Fruit fly (Drosophila melanogaster): ENCODE measurements around the gene CG11656.

Gene CG11656

DNA sequence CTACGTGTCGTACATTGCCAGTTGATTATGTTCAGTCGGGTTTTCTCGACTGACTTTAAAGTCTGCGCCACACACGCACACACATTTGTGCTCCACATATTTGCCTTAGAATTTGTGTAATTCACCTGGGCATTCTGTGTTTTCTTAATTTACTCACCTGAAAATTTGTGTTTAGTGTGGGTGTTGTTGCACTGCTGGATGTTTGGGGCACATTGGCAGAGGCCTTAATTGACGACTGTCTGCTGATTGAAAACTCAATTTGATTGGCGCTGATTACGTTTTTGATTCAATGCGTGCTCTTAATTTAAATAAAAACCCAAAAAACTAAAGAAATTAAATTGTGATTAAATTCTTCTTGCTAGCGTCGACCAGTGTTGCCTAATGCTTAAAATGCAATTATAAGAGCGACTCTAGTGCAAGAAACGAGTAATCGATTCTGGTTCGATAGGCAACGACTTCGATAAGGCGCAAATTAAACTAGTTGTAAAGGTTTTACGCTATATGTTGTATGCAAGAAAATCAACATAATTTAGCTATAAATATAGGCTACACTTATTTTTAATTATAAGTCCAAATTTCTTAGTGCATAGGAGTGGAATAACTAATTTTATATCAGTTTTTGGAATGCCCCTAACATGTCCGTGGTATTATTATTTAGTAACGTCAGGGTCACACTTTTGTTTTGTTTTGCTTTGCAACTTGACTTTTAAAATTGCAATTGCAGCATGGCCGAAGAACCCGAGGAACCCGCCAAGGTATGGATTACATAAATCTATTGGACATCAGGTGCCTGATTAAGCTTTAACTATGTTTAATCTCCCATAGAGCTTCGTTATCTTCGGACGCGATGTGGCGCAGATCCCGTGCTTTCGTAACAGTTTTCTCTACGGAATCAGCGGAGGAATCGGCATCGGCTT lies 20.8 kb downstream of the CG11656 start, which contains the start of the genes CG46281 and CG46280 (continued):
- TF ChIP-seq esg (GFP tag; conservative IDR thresholded peaks at IDR 0.05) (no peak), Taf1 (GFP tag; IDR thresholded peaks at IDR 0.05) (no peak), Poxn (GFP tag; IDR thresholded peaks at IDR 0.05) (no peak), CG6765 (GFP tag; optimal IDR thresholded peaks at IDR 0.05) (no peak), Hr51 (GFP tag; optimal IDR thresholded peaks at IDR 0.05) (peak in 1 of 2 experiments; percentile 11), fru (optimal IDR thresholded peaks at IDR 0.05) (no peak), Asciz (GFP tag; optimal IDR thresholded peaks at IDR 0.05) (no peak), CG12659 (GFP tag; optimal IDR thresholded peaks at IDR 0.05) (peak; percentile 70), CG10462 (GFP tag; optimal IDR thresholded peaks at IDR 0.05) (no peak), ab (GFP tag; optimal IDR thresholded peaks at IDR 0.05) (no peak), lmd (GFP tag; IDR thresholded peaks at IDR 0.05) (no peak), Dip2 (GFP tag; IDR thresholded peaks at IDR 0.05) (no peak), CG14667 (GFP tag; IDR thresholded peaks at IDR 0.05) (no peak), CG3065 (GFP tag; optimal IDR thresholded peaks at IDR 0.05) (no peak), CG17186 (GFP tag; optimal IDR thresholded peaks at IDR 0.05) (no peak), Atf-2 (GFP tag; optimal IDR thresholded peaks at IDR 0.05) (no peak), Hr78 (GFP tag; optimal IDR thresholded peaks at IDR 0.05) (no peak), CG2889 (GFP tag; IDR thresholded peaks at IDR 0.05) (no peak), Oaz (GFP tag; IDR thresholded peaks at IDR 0.05) (no peak), Myb (GFP tag; optimal IDR thresholded peaks at IDR 0.05) (peak; percentile 20), insv (GFP tag; optimal IDR thresholded peaks at IDR 0.05) (peak in 1 of 2 experiments; percentile 12), Six4 (GFP tag; optimal IDR thresholded peaks at IDR 0.05) (no peak), CG2116 (GFP tag; optimal IDR thresholded peaks at IDR 0.05) (peak; percentile 95), twi (tag; optimal IDR thresholded peaks at IDR 0.05) (no peak), CG6683 (GFP tag; optimal IDR thresholded peaks at IDR 0.05) (no peak), h (optimal IDR thresholded peaks at IDR 0.05) (no peak), CG10366 (GFP tag; IDR thresholded peaks at IDR 0.05) (no peak), Hand (GFP tag; optimal IDR thresholded peaks at IDR 0.05) (peak; percentile 23), bsh (GFP tag; optimal IDR thresholded peaks at IDR 0.05) (no peak), CG7556 (GFP tag; optimal IDR thresholded peaks at IDR 0.05) (no peak), zf30C (GFP tag; optimal IDR thresholded peaks at IDR 0.05) (no peak), crp (GFP tag; optimal IDR thresholded peaks at IDR 0.05) (no peak), unc-4 (GFP tag; IDR thresholded peaks at IDR 0.05; ENCODE audit: partially characterized antibody) (peak; percentile 64), hth (optimal IDR thresholded peaks at IDR 0.05) (no peak), gfzf (GFP tag; optimal IDR thresholded peaks at IDR 0.05) (peak; percentile 78), Sin3A (optimal IDR thresholded peaks at IDR 0.05) (peak; percentile 66), CG7357 (GFP tag; IDR thresholded peaks at IDR 0.05) (no peak), dpn (GFP tag; optimal IDR thresholded peaks at IDR 0.05) (peak; percentile 28 to 51), Sry-δ (GFP tag; optimal IDR thresholded peaks at IDR 0.05) (peak; percentile 74), vvl (GFP tag; IDR thresholded peaks at IDR 0.05) (0 out of 2 replicates have a peak, but pooled peaks have one; percentile 18), bab2 (GFP tag; optimal IDR thresholded peaks at IDR 0.05) (peak; percentile 2), crol (GFP tag; IDR thresholded peaks at IDR 0.05) (no peak), jigr1 (GFP tag; IDR thresholded peaks at IDR 0.05) (no peak), Nf-YB (GFP tag; optimal IDR thresholded peaks at IDR 0.05) (no peak), Abd-B (GFP tag; optimal IDR thresholded peaks at IDR 0.05) (no peak), CG16863 (GFP tag; optimal IDR thresholded peaks at IDR 0.05) (peak; percentile 22), MBD-R2 (GFP tag; IDR thresholded peaks at IDR 0.05) (peak; percentile 66), CG34376 (GFP tag; optimal IDR thresholded peaks at IDR 0.05) (no peak), CG6854 (GFP tag; optimal IDR thresholded peaks at IDR 0.05) (no peak), wdn (GFP tag; IDR thresholded peaks at IDR 0.05) (no peak)

Data from whole organism, embryonic.